Fruit fly (Drosophila melanogaster) whole organism, embryonic: ENCODE data around the gene CG14125.

ENCODE experiments used
- Adf1 ChIP-seq: fragments of 200-800 bp; sonication (Bioruptor generic); IDR thresholded peaks from 2 replicates; pipeline ENCODE4 v1.3.6; 2022; ENCODE audit warnings: missing biosample characterization, missing genetic modification characterization
- B-H1 ChIP-seq: fragments of 200-800 bp; sonication (Bioruptor generic); IDR thresholded peaks from 3 replicates; pipeline ENCODE4 v1.3.6; 2022; ENCODE audit warnings: missing biosample characterization, missing genetic modification characterization
- Bdp1 ChIP-seq: fragments of 200-800 bp; sonication (Bioruptor generic); optimal IDR thresholded peaks from 3 replicates; lab custom pipeline; 2016; ENCODE audit warnings: missing biosample characterization, missing genetic modification characterization
- BtbVII ChIP-seq: fragments of 200-800 bp; sonication (Bioruptor generic); optimal IDR thresholded peaks from 3 replicates; lab custom pipeline; 2017; ENCODE audit warnings: missing biosample characterization, mild to moderate bottlenecking, missing genetic modification characterization
- CG10267 ChIP-seq: fragments of 200-800 bp; sonication (Bioruptor generic); optimal IDR thresholded peaks from 2 replicates; lab custom pipeline; 2018; ENCODE audit warnings: missing biosample characterization, mild to moderate bottlenecking, missing genetic modification characterization, moderate library complexity
- CG10462 ChIP-seq: fragments of 200-800 bp; sonication (Bioruptor generic); optimal IDR thresholded peaks from 2 replicates; lab custom pipeline; 2016; ENCODE audit warnings: missing biosample characterization, missing genetic modification characterization
- CG10979 ChIP-seq: fragments of 200-800 bp; sonication (Bioruptor generic); optimal IDR thresholded peaks from 2 replicates; lab custom pipeline; 2018; ENCODE audit warnings: missing biosample characterization, mild to moderate bottlenecking, missing genetic modification characterization, moderate library complexity
- CG12071 ChIP-seq: fragments of 200-800 bp; sonication (Bioruptor generic); optimal IDR thresholded peaks from 3 replicates; lab custom pipeline; 2018; ENCODE audit warnings: missing biosample characterization, mild to moderate bottlenecking, missing genetic modification characterization
- CG12299 ChIP-seq: fragments of 200-800 bp; sonication (Bioruptor generic); optimal IDR thresholded peaks from 2 replicates; lab custom pipeline; 2018; ENCODE audit warnings: missing biosample characterization, mild to moderate bottlenecking, missing genetic modification characterization
- CG14014 ChIP-seq: fragments of 200-800 bp; sonication (Bioruptor generic); IDR thresholded peaks from 2 replicates; pipeline ENCODE4 v1.3.6; 2022; ENCODE audit warnings: missing biosample characterization, missing genetic modification characterization
- CG14860 ChIP-seq: fragments of 200-800 bp; sonication (Bioruptor generic); IDR thresholded peaks from 3 replicates; pipeline ENCODE4 v1.3.6; 2022; ENCODE audit warnings: missing biosample characterization, missing genetic modification characterization; ENCODE audit not compliant: partially characterized antibody
- CG1647 ChIP-seq: fragments of 200-800 bp; sonication (Bioruptor generic); optimal IDR thresholded peaks from 3 replicates; lab custom pipeline; 2016; ENCODE audit warnings: missing biosample characterization, missing genetic modification characterization
- CG1832 ChIP-seq: fragments of 200-800 bp; sonication (Bioruptor generic); optimal IDR thresholded peaks from 2 replicates; lab custom pipeline; 2017; ENCODE audit warnings: missing biosample characterization, mild to moderate bottlenecking, missing genetic modification characterization, inconsistent platforms
- CG18619 ChIP-seq: fragments of 200-800 bp; sonication (Bioruptor generic); optimal IDR thresholded peaks from 3 replicates; lab custom pipeline; 2017; ENCODE audit warnings: missing biosample characterization, mild to moderate bottlenecking, missing genetic modification characterization
- CG2875 ChIP-seq: fragments of 200-800 bp; sonication (Bioruptor generic); optimal IDR thresholded peaks from 2 replicates; lab custom pipeline; 2017; ENCODE audit warnings: missing biosample characterization, mild to moderate bottlenecking, missing genetic modification characterization, missing genetic modification reagents
- CG32532 ChIP-seq: fragments of 200-800 bp; sonication (Bioruptor generic); IDR thresholded peaks from 2 replicates; pipeline ENCODE4 v1.3.6; 2022; ENCODE audit warnings: missing biosample characterization, missing genetic modification characterization
- CG32767 ChIP-seq: fragments of 200-800 bp; sonication (Bioruptor generic); IDR thresholded peaks from 2 replicates; pipeline ENCODE4 v1.3.6; 2022; ENCODE audit warnings: missing biosample characterization, missing genetic modification characterization
- CG34224 ChIP-seq: fragments of 200-800 bp; sonication (Bioruptor generic); IDR thresholded peaks from 3 replicates; pipeline ENCODE4 v1.3.6; 2022; ENCODE audit warnings: missing biosample characterization, missing genetic modification characterization; ENCODE audit not compliant: partially characterized antibody
- CG3847 ChIP-seq: fragments of 200-800 bp; sonication (Bioruptor generic); IDR thresholded peaks from 2 replicates; pipeline ENCODE4 v1.3.6; 2022; ENCODE audit warnings: missing biosample characterization, missing genetic modification characterization
- CG4360 ChIP-seq: fragments of 200-800 bp; sonication (Bioruptor generic); IDR thresholded peaks from 2 replicates; pipeline ENCODE4 v1.3.6; 2022; ENCODE audit warnings: missing biosample characterization, missing genetic modification characterization
- CG5245 ChIP-seq: fragments of 200-800 bp; sonication (Bioruptor generic); optimal IDR thresholded peaks from 3 replicates; lab custom pipeline; 2016; ENCODE audit warnings: missing biosample characterization, missing genetic modification characterization
- CG7372 ChIP-seq: fragments of 200-800 bp; sonication (Bioruptor generic); IDR thresholded peaks from 2 replicates; pipeline ENCODE4 v1.3.6; 2022; ENCODE audit warnings: missing biosample characterization, missing genetic modification characterization
- CG9876 ChIP-seq: fragments of 200-800 bp; sonication (Bioruptor generic); optimal IDR thresholded peaks from 2 replicates; lab custom pipeline; 2016; ENCODE audit warnings: missing biosample characterization, missing genetic modification characterization
- MBD-R2 ChIP-seq: fragments of 200-800 bp; sonication (Bioruptor generic); IDR thresholded peaks from 2 replicates; pipeline ENCODE4 v1.3.6; 2022; ENCODE audit warnings: missing biosample characterization, missing genetic modification characterization
- MTF-1 ChIP-seq: fragments of 200-800 bp; sonication (Bioruptor generic); optimal IDR thresholded peaks from 2 replicates; lab custom pipeline; 2018; ENCODE audit warnings: missing biosample characterization, mild to moderate bottlenecking, missing genetic modification characterization, borderline replicate concordance
- Med ChIP-seq: fragments of 200-800 bp; sonication (Bioruptor generic); peaks from one replicate; lab custom pipeline; 2016; ENCODE audit warnings: missing biosample characterization, missing genetic modification characterization, mild to moderate bottlenecking, inconsistent platforms, moderate library complexity
- NfI ChIP-seq: fragments of 200-800 bp; sonication (Bioruptor generic); optimal IDR thresholded peaks from 3 replicates; lab custom pipeline; 2018; ENCODE audit warnings: missing biosample characterization, mild to moderate bottlenecking, missing genetic modification characterization, moderate library complexity
- Scr ChIP-seq: fragments of 200-800 bp; sonication (Bioruptor generic); IDR thresholded peaks from 2 replicates; pipeline ENCODE4 v1.3.6; 2022; ENCODE audit warnings: missing biosample characterization, missing genetic modification characterization; ENCODE audit not compliant: partially characterized antibody
- Sox102F ChIP-seq: fragments of 200-800 bp; sonication (Bioruptor generic); optimal IDR thresholded peaks from 2 replicates; lab custom pipeline; 2018; ENCODE audit warnings: missing biosample characterization, mild to moderate bottlenecking, missing genetic modification characterization, moderate library complexity
- aop ChIP-seq: fragments of 200-800 bp; sonication (Bioruptor generic); IDR thresholded peaks from 2 replicates; pipeline ENCODE4 v1.3.6; 2022; ENCODE audit warnings: missing biosample characterization, missing genetic modification characterization
- ap ChIP-seq: fragments of 200-800 bp; sonication (Bioruptor generic); IDR thresholded peaks from 2 replicates; pipeline ENCODE4 v1.3.6; 2022; ENCODE audit warnings: missing biosample characterization, missing genetic modification characterization
- cg ChIP-seq: fragments of 200-800 bp; sonication (Bioruptor generic); optimal IDR thresholded peaks from 3 replicates; lab custom pipeline; 2019; ENCODE audit warnings: missing biosample characterization, mild to moderate bottlenecking, missing genetic modification characterization, moderate library complexity
- chinmo ChIP-seq: fragments of 200-800 bp; sonication (Bioruptor generic); IDR thresholded peaks from 4 replicates; pipeline ENCODE4 v1.3.6; 2022; ENCODE audit warnings: missing biosample characterization, missing genetic modification characterization; ENCODE audit not compliant: partially characterized antibody
- crol ChIP-seq: fragments of 200-800 bp; sonication (Bioruptor generic); IDR thresholded peaks from 2 replicates; pipeline ENCODE4 v1.3.6; 2022; ENCODE audit warnings: missing biosample characterization, missing genetic modification characterization
- fd64A ChIP-seq: fragments of 200-800 bp; sonication (Bioruptor generic); optimal IDR thresholded peaks from 3 replicates; lab custom pipeline; 2018; ENCODE audit warnings: missing biosample characterization, mild to moderate bottlenecking, missing genetic modification characterization
- hb ChIP-seq: fragments of 200-800 bp; sonication (Bioruptor generic); IDR thresholded peaks from 3 replicates; pipeline ENCODE4 v1.3.6; 2022; ENCODE audit warnings: missing biosample characterization, missing genetic modification characterization; ENCODE audit not compliant: partially characterized antibody
- hkb ChIP-seq, 2 experiments: fragments of 200-800 bp in 1 of 2; fragments of >200 bp in 1 of 2; sonication (Bioruptor generic) in 1 of 2; IDR thresholded peaks in 1 of 2; optimal IDR thresholded peaks in 1 of 2; 2 replicates each; pipeline versions ENCODE4 v1.3.6 to Lab custom; 2017 to 2022; ENCODE audit warnings: missing biosample characterization in 1 of 2, missing genetic modification characterization in 1 of 2
- ind ChIP-seq: fragments of 200-800 bp; sonication (Bioruptor generic); optimal IDR thresholded peaks from 3 replicates; lab custom pipeline; 2016; ENCODE audit warnings: missing biosample characterization, missing genetic modification characterization
- kah ChIP-seq: fragments of 200-800 bp; sonication (Bioruptor generic); optimal IDR thresholded peaks from 2 replicates; lab custom pipeline; 2018; ENCODE audit warnings: missing biosample characterization, mild to moderate bottlenecking, missing genetic modification characterization
- lbe ChIP-seq: fragments of 200-800 bp; sonication (Bioruptor generic); optimal IDR thresholded peaks from 2 replicates; lab custom pipeline; 2016; ENCODE audit warnings: missing biosample characterization, mild to moderate bottlenecking, missing genetic modification characterization
- mam ChIP-seq: fragments of 200-800 bp; sonication (Bioruptor generic); optimal IDR thresholded peaks from 3 replicates; lab custom pipeline; 2016; ENCODE audit warnings: missing biosample characterization, missing genetic modification characterization
- peb ChIP-seq: fragments of 200-800 bp; sonication (Bioruptor generic); IDR thresholded peaks from 2 replicates; pipeline ENCODE4 v1.3.6; 2022; ENCODE audit warnings: missing biosample characterization, missing genetic modification characterization
- phol ChIP-seq: fragments of 200-800 bp; sonication (Bioruptor generic); optimal IDR thresholded peaks from 3 replicates; lab custom pipeline; 2018; ENCODE audit warnings: missing biosample characterization, mild to moderate bottlenecking, missing genetic modification characterization, moderate library complexity
- prd ChIP-seq, 3 experiments: fragments of >200 bp in 2 of 3; fragments of 200-800 bp in 1 of 3; sonication (Bioruptor generic) in 1 of 3; optimal IDR thresholded peaks in 2 of 3; IDR thresholded peaks in 1 of 3; 2 replicates in 2 of 3; 3 replicates in 1 of 3; pipeline versions ENCODE4 v1.3.6 to Lab custom; 2017 to 2022; ENCODE audit warnings: missing biosample characterization in 1 of 3, missing genetic modification characterization in 1 of 3
- rib ChIP-seq: fragments of 200-800 bp; sonication (Bioruptor generic); IDR thresholded peaks from 2 replicates; pipeline ENCODE4 v1.3.6; 2022; ENCODE audit warnings: missing biosample characterization, missing genetic modification characterization
- row ChIP-seq: fragments of 200-800 bp; sonication (Bioruptor generic); IDR thresholded peaks from 3 replicates; pipeline ENCODE4 v1.3.6; 2022; ENCODE audit warnings: missing biosample characterization, missing genetic modification characterization
- slbo ChIP-seq: fragments of 200-800 bp; sonication (Bioruptor generic); IDR thresholded peaks from 2 replicates; pipeline ENCODE4 v1.3.6; 2022; ENCODE audit warnings: missing biosample characterization, missing genetic modification characterization
- tin ChIP-seq: fragments of 200-800 bp; sonication (Bioruptor generic); optimal IDR thresholded peaks from 3 replicates; lab custom pipeline; 2016; ENCODE audit warnings: missing biosample characterization, missing genetic modification characterization
- tna ChIP-seq: fragments of 200-800 bp; sonication (Bioruptor generic); IDR thresholded peaks from 2 replicates; pipeline ENCODE4 v1.3.6; 2022; ENCODE audit warnings: missing biosample characterization, missing genetic modification characterization; ENCODE audit not compliant: partially characterized antibody

Gene CG14125

DNA sequence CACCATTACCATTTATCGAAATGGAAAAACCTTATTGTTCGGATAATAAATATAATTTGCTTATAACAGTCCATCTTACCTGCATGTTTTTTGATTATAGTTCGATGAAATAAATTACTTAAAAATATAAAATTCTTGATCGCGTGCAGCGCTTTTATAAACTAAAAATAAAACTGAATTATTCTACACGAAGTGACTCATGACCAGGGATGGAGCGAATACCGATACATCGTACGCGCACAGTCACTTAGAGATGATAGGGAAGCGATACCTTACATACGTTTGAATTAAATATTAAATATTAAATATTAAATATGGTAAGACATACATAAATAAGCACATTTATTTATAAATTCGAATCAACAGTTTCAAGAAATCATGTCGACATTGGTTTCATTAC, 18.3 kb downstream of the CG14125 start, which contains the start of gene viaf (continued):
- TF ChIP-seq CG32767 (GFP tag; lab: Robert Waterston, UW) (no peak), Scr (GFP tag; lab: Robert Waterston, UW) (peak; percentile 94), BtbVII (no peak), CG1647 (GFP tag; lab: Kevin White, UChicago) (peak; percentile 9), Med (peak; percentile 83), CG1832 (no peak), CG10462 (GFP tag; lab: Kevin White, UChicago) (peak; percentile 23), B-H1 (GFP tag; lab: Robert Waterston, UW) (peak; percentile 16; the same call in 1 of the 3 replicates), CG9876 (GFP tag; lab: Kevin White, UChicago) (no peak), hkb (optimal IDR thresholded peaks at IDR 0.05; lab: Kevin White, UChicago) (no peak), hkb (GFP tag; IDR thresholded peaks at IDR 0.05; lab: Robert Waterston, UW) (peak; percentile 66), fd64A (GFP tag; lab: Kevin White, UChicago) (no peak), crol (no peak), CG34224 (GFP tag; lab: Robert Waterston, UW) (peak; percentile 87), CG10267 (peak; percentile 70), kah (GFP tag; lab: Kevin White, UChicago) (no peak), prd (optimal IDR thresholded peaks at IDR 0.05; lab: Kevin White, UChicago) (no peak), prd (GFP tag; IDR thresholded peaks at IDR 0.05; lab: Robert Waterston, UW) (peak; percentile 53), CG18619 (GFP tag; lab: Kevin White, UChicago) (no peak), row (GFP tag; lab: Robert Waterston, UW) (peak; percentile 86), phol (tag; lab: Kevin White, UChicago) (peak; percentile 69), CG14014 (peak; percentile 25; the same call in 1 of the 2 replicates), CG7372 (GFP tag; lab: Robert Waterston, UW) (peak; percentile 25; the same call in 1 of the 2 replicates), Sox102F (GFP tag; lab: Kevin White, UChicago) (peak; percentile 51), CG10979 (tag; lab: Kevin White, UChicago) (peak; percentile 52), tna (GFP tag; lab: Robert Waterston, UW) (peak; percentile 86), cg (no peak), CG2875 (GFP tag; lab: Kevin White, UChicago) (no peak), MBD-R2 (GFP tag; lab: Robert Waterston, UW) (peak; percentile 81), CG5245 (peak; percentile 24), tin (peak; percentile 56), peb (GFP tag; lab: Robert Waterston, UW) (no peak), ap (0 out of 2 replicates have a peak, but pooled peaks have one; percentile 7), lbe (GFP tag; lab: Kevin White, UChicago) (peak; percentile 48), ind (GFP tag; lab: Kevin White, UChicago) (peak; percentile 57), hb (GFP tag; lab: Robert Waterston, UW) (peak; percentile 87), MTF-1 (GFP tag; lab: Kevin White, UChicago) (no peak), rib (GFP tag; lab: Robert Waterston, UW) (no peak), chinmo (GFP tag; lab: Robert Waterston, UW) (peak; percentile 83; the same call in 2 of the 4 replicates), CG4360 (GFP tag; lab: Robert Waterston, UW) (no peak), mam (GFP tag; lab: Kevin White, UChicago) (peak; percentile 31), CG12071 (GFP tag; lab: Kevin White, UChicago) (no peak), aop (GFP tag; lab: Robert Waterston, UW) (peak; percentile 22; the same call in 1 of the 2 replicates), CG32532 (peak; percentile 74), Bdp1 (GFP tag; lab: Kevin White, UChicago) (no peak), Adf1 (GFP tag; lab: Robert Waterston, UW) (peak; percentile 18; the same call in 1 of the 2 replicates), CG3847 (GFP tag; lab: Robert Waterston, UW) (0 out of 2 replicates have a peak, but pooled peaks have one; percentile 29), CG14860 (GFP tag; lab: Robert Waterston, UW) (peak; percentile 87), NfI (GFP tag; lab: Kevin White, UChicago) (no peak), slbo (GFP tag; lab: Robert Waterston, UW) (peak; percentile 82), CG12299 (peak; percentile 26)
